Fruit fly (Drosophila melanogaster): ENCODE data around the gene Dref.

Dref gene

DNA sequence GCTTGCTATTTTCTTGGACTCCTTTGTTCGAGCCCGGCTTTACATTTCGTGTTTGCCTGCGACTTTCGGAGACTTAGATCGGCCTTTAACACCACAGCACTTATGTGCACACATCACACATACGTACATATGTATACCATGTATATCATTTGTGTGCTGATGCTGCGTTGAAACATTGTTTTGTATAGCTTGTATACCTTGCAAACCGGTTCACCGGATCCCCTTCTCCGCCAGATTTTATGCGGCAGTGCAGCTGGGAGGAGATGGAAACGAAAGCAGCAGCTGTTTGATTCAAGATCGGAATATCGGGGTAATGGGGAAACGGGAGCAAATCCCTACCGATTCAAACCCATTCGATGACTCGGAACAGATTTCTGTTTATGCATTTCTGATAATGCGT, 21.0 kb downstream of the Dref start:
- TF ChIP-seq Met (GFP tag; optimal IDR thresholded peaks at IDR 0.05) (no peak), CG6854 (GFP tag; optimal IDR thresholded peaks at IDR 0.05) (peak; percentile 8), dsx (GFP tag; optimal IDR thresholded peaks at IDR 0.05; ENCODE audit: poor library complexity, severe bottlenecking) (peak; percentile 95), spab (GFP tag; optimal IDR thresholded peaks at IDR 0.05) (no peak), fkh (GFP tag; optimal IDR thresholded peaks at IDR 0.05) (peak; percentile 27), CG6163 (GFP tag; IDR thresholded peaks at IDR 0.05) (0 out of 3 replicates have a peak, but pooled peaks have one; percentile 31), CG1621 (tag; optimal IDR thresholded peaks at IDR 0.05) (peak; percentile 8), lz (GFP tag; optimal IDR thresholded peaks at IDR 0.05) (no peak)

DNA sequence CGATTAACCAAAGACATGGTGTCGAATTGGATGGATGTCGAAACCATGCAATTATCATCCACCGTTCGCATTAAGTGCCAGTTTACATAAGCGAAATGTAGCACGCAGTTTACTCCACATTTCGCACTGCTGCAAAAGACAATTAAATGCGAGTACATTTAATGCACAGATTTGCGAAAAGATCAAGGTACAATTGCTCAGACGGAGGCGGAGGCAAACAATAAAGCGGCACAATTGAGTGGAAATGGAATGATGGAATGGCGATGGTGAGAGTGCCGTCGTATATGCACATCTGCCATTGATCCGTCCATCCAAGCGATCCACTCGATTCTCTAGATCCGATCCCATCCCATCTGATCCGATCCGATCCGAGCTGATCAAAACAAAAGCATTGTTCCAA, 21.9 kb downstream of the Dref start:
- TF ChIP-seq esn (GFP tag; optimal IDR thresholded peaks at IDR 0.05) (peak; percentile 2), CG7368 (GFP tag; optimal IDR thresholded peaks at IDR 0.05) (no peak), CG8632 (GFP tag; optimal IDR thresholded peaks at IDR 0.05) (no peak), salr (GFP tag; optimal IDR thresholded peaks at IDR 0.05) (no peak), lz (GFP tag; optimal IDR thresholded peaks at IDR 0.05) (no peak), Gug (GFP tag; IDR thresholded peaks at IDR 0.05) (no peak), OdsH (GFP tag; optimal IDR thresholded peaks at IDR 0.05) (no peak), CG31627 (GFP tag; optimal IDR thresholded peaks at IDR 0.05) (no peak), topi (GFP tag; optimal IDR thresholded peaks at IDR 0.05) (no peak), Smox (GFP tag; optimal IDR thresholded peaks at IDR 0.05) (no peak), fd59A (GFP tag; optimal IDR thresholded peaks at IDR 0.05) (no peak), CG8119 (GFP tag; IDR thresholded peaks at IDR 0.05) (no peak), CG34406 (GFP tag; optimal IDR thresholded peaks at IDR 0.05) (no peak), CG10669 (GFP tag; optimal IDR thresholded peaks at IDR 0.05) (peak; percentile 22), acj6 (GFP tag; optimal IDR thresholded peaks at IDR 0.05) (no peak), net (GFP tag; optimal IDR thresholded peaks at IDR 0.05) (no peak), CG11762 (GFP tag; optimal IDR thresholded peaks at IDR 0.05; ENCODE audit: insufficient read depth) (no peak), CG6792 (GFP tag; optimal IDR thresholded peaks at IDR 0.05) (no peak), achi (GFP tag; optimal IDR thresholded peaks at IDR 0.05) (no peak), fkh (GFP tag; optimal IDR thresholded peaks at IDR 0.05) (no peak), Hr38 (GFP tag; optimal IDR thresholded peaks at IDR 0.05) (no peak), CG4318 (GFP tag; optimal IDR thresholded peaks at IDR 0.05) (no peak), svp (GFP tag) (peak; percentile 96), CG3032 (tag; optimal IDR thresholded peaks at IDR 0.05) (no peak), dsx (GFP tag; optimal IDR thresholded peaks at IDR 0.05; ENCODE audit: poor library complexity, severe bottlenecking) (peak; percentile 3), Eip93F (GFP tag; optimal IDR thresholded peaks at IDR 0.05) (no peak), Sox14 (GFP tag; optimal IDR thresholded peaks at IDR 0.05) (no peak), CG15336 (GFP tag; IDR thresholded peaks at IDR 0.05) (no peak), CG8319 (GFP tag; optimal IDR thresholded peaks at IDR 0.05) (no peak), CG10631 (GFP tag; optimal IDR thresholded peaks at IDR 0.05) (no peak), CG6276 (GFP tag; optimal IDR thresholded peaks at IDR 0.05) (peak; percentile 67), CG11902 (GFP tag; optimal IDR thresholded peaks at IDR 0.05) (no peak), Sox102F (GFP tag; optimal IDR thresholded peaks at IDR 0.05) (no peak), cyc (GFP tag; optimal IDR thresholded peaks at IDR 0.05) (no peak), fd85E (GFP tag; optimal IDR thresholded peaks at IDR 0.05) (no peak), Hr39 (GFP tag; optimal IDR thresholded peaks at IDR 0.05) (no peak), Met (GFP tag; optimal IDR thresholded peaks at IDR 0.05) (no peak), spab (GFP tag; optimal IDR thresholded peaks at IDR 0.05) (no peak), Sox15 (GFP tag; optimal IDR thresholded peaks at IDR 0.05) (no peak), CG6854 (GFP tag; optimal IDR thresholded peaks at IDR 0.05) (peak; percentile 33), CG32006 (GFP tag; optimal IDR thresholded peaks at IDR 0.05) (no peak), CG6808 (GFP tag; optimal IDR thresholded peaks at IDR 0.05) (peak; percentile 42), CG11294 (GFP tag; IDR thresholded peaks at IDR 0.05) (no peak), ss (GFP tag; optimal IDR thresholded peaks at IDR 0.05) (peak; percentile 59 to 75), Eip78C (GFP tag) (peak; percentile 71), vri (GFP tag; optimal IDR thresholded peaks at IDR 0.05) (no peak), Ets96B (tag; optimal IDR thresholded peaks at IDR 0.05) (no peak), CG6163 (GFP tag; IDR thresholded peaks at IDR 0.05) (no peak), CG3919 (GFP tag; optimal IDR thresholded peaks at IDR 0.05) (no peak)
